Fruit fly (Drosophila melanogaster) whole organism, wandering third instar larva: Measurements from ENCODE around the gene Npc1b.

Experiments used
- CG32264 ChIP-seq: fragments of 200-800 bp; sonication (Bioruptor generic); optimal IDR thresholded peaks from 2 replicates; lab custom pipeline; 2016; ENCODE audit warnings: missing biosample characterization, missing genetic modification characterization
- CrebA ChIP-seq: fragments of 200-800 bp; sonication (Bioruptor generic); optimal IDR thresholded peaks from 2 replicates; lab custom pipeline; 2016; ENCODE audit warnings: missing biosample characterization, mild to moderate bottlenecking, missing genetic modification characterization, borderline replicate concordance
- Dfd ChIP-seq: fragments of >200 bp; optimal IDR thresholded peaks from 2 replicates; lab custom pipeline; 2017; ENCODE audit warnings: missing biosample characterization, missing genetic modification characterization
- Dif ChIP-seq: fragments of 200-275, 200-300 bp; sonication (Bioruptor generic); optimal IDR thresholded peaks from 2 replicates; lab custom pipeline; 2018; ENCODE audit warnings: missing biosample characterization, missing genetic modification characterization; ENCODE audit not compliant: partially characterized antibody
- GATAd ChIP-seq: sonication (Bioruptor generic); optimal IDR thresholded peaks from 2 replicates; lab custom pipeline; 2016; ENCODE audit warnings: missing biosample characterization, missing genetic modification characterization
- HLH106 ChIP-seq: fragments of 200-800 bp; optimal IDR thresholded peaks from 3 replicates; lab custom pipeline; 2019; ENCODE audit warnings: missing biosample characterization, mild to moderate bottlenecking, missing genetic modification characterization, moderate library complexity
- Hnf4 ChIP-seq: fragments of 200-800 bp; sonication (Bioruptor generic); optimal IDR thresholded peaks from 2 replicates; lab custom pipeline; 2016; ENCODE audit warnings: missing biosample characterization, mild to moderate bottlenecking, missing genetic modification characterization
- Hr78 ChIP-seq: fragments of >200 bp; optimal IDR thresholded peaks from 2 replicates; lab custom pipeline; 2017; ENCODE audit warnings: missing biosample characterization, missing genetic modification characterization
- Jra ChIP-seq: sonication (Bioruptor generic); optimal IDR thresholded peaks from 2 replicates; lab custom pipeline; 2016; ENCODE audit warnings: missing biosample characterization, missing genetic modification characterization
- Mio ChIP-seq: sonication (Bioruptor generic); optimal IDR thresholded peaks from 2 replicates; lab custom pipeline; 2016; ENCODE audit warnings: missing biosample characterization, missing genetic modification characterization
- Myc ChIP-seq: fragments of >200 bp; optimal IDR thresholded peaks from 2 replicates; lab custom pipeline; 2017
- N ChIP-seq: fragments of >200 bp; optimal IDR thresholded peaks from 2 replicates; lab custom pipeline; 2018; ENCODE audit warnings: missing biosample characterization, missing external identifiers, missing genetic modification characterization
- OdsH ChIP-seq: fragments of 200-800 bp; sonication (Bioruptor generic); optimal IDR thresholded peaks from 2 replicates; lab custom pipeline; 2016; ENCODE audit warnings: missing biosample characterization, mild to moderate bottlenecking, missing genetic modification characterization
- Rel ChIP-seq, 2 experiments: fragments of 200-800 bp; sonication (Bioruptor generic) in 1 of 2; optimal IDR thresholded peaks; 2 replicates in 1 of 2; 3 replicates in 1 of 2; lab custom pipeline; 2016 to 2019; ENCODE audit warnings: mild to moderate bottlenecking in 2 of 2, missing biosample characterization in 2 of 2, missing genetic modification characterization in 2 of 2, moderate library complexity in 1 of 2
- Sp1 ChIP-seq: fragments of 200-800 bp; sonication (Bioruptor generic); optimal IDR thresholded peaks from 3 replicates; lab custom pipeline; 2019; ENCODE audit warnings: missing biosample characterization, mild to moderate bottlenecking, missing genetic modification characterization, moderate library complexity
- Vsx2 ChIP-seq: fragments of 200-300, 225-300 bp; sonication (Bioruptor generic); optimal IDR thresholded peaks from 2 replicates; lab custom pipeline; 2018; ENCODE audit warnings: missing biosample characterization, missing genetic modification characterization; ENCODE audit not compliant: partially characterized antibody
- br ChIP-seq: fragments of 200-800 bp; sonication (Bioruptor generic); optimal IDR thresholded peaks from 2 replicates; lab custom pipeline; 2016; ENCODE audit warnings: missing biosample characterization, missing genetic modification characterization
- brk ChIP-seq: fragments of 200-800 bp; sonication (Bioruptor generic); optimal IDR thresholded peaks from 2 replicates; lab custom pipeline; 2016; ENCODE audit warnings: missing biosample characterization, mild to moderate bottlenecking, missing genetic modification characterization
- dl ChIP-seq, 2 experiments: fragments of 175-275, 200-275 bp in 1 of 2; fragments of 200-275 bp in 1 of 2; sonication (Bioruptor generic); optimal IDR thresholded peaks; lab custom pipeline; 2018; ENCODE audit warnings: mild to moderate bottlenecking in 2 of 2, missing biosample characterization in 2 of 2, missing genetic modification characterization in 2 of 2, moderate library complexity in 2 of 2; ENCODE audit not compliant: partially characterized antibody in 2 of 2, insufficient read depth in 1 of 2
- dmrt93B ChIP-seq: fragments of 200-800 bp; sonication (Bioruptor generic); optimal IDR thresholded peaks from 2 replicates; lab custom pipeline; 2018; ENCODE audit warnings: missing biosample characterization, mild to moderate bottlenecking, missing genetic modification characterization
- dsf ChIP-seq: sonication (Bioruptor generic); optimal IDR thresholded peaks from 2 replicates; lab custom pipeline; 2016; ENCODE audit warnings: missing biosample characterization, missing genetic modification characterization, borderline replicate concordance
- ey ChIP-seq: fragments of 200-800 bp; sonication (Bioruptor generic); optimal IDR thresholded peaks from 2 replicates; lab custom pipeline; 2016; ENCODE audit warnings: missing biosample characterization, missing genetic modification characterization
- fru ChIP-seq: fragments of 200-800 bp; sonication (Bioruptor generic); optimal IDR thresholded peaks from 3 replicates; lab custom pipeline; 2016; ENCODE audit warnings: missing biosample characterization, mild to moderate bottlenecking, missing genetic modification characterization
- h ChIP-seq: fragments of 200-800 bp; sonication (Bioruptor generic); optimal IDR thresholded peaks from 3 replicates; lab custom pipeline; 2016; ENCODE audit warnings: missing biosample characterization, mild to moderate bottlenecking, missing genetic modification characterization
- jim ChIP-seq: fragments of 175-275, 200-325 bp; sonication (Bioruptor generic); optimal IDR thresholded peaks from 2 replicates; lab custom pipeline; 2016; ENCODE audit warnings: missing biosample characterization, mild to moderate bottlenecking, missing genetic modification characterization
- lola ChIP-seq: fragments of >200 bp; optimal IDR thresholded peaks from 2 replicates; lab custom pipeline; 2017; ENCODE audit warnings: missing biosample characterization, missing genetic modification characterization
- pan ChIP-seq: fragments of >200 bp; optimal IDR thresholded peaks from 2 replicates; lab custom pipeline; 2017
- rgr ChIP-seq: fragments of 200-800 bp; sonication (Bioruptor generic); optimal IDR thresholded peaks from 3 replicates; lab custom pipeline; 2016; ENCODE audit warnings: missing biosample characterization, mild to moderate bottlenecking, missing genetic modification characterization
- sage ChIP-seq: fragments of 200-800 bp; sonication (Bioruptor generic); optimal IDR thresholded peaks from 2 replicates; lab custom pipeline; 2016; ENCODE audit warnings: missing biosample characterization, mild to moderate bottlenecking, missing genetic modification characterization
- sv ChIP-seq: fragments of 200-800 bp; sonication (Bioruptor generic); optimal IDR thresholded peaks from 3 replicates; lab custom pipeline; 2016; ENCODE audit warnings: missing biosample characterization, missing genetic modification characterization
- tai ChIP-seq: sonication (Bioruptor generic); optimal IDR thresholded peaks from 2 replicates; lab custom pipeline; 2016; ENCODE audit warnings: missing biosample characterization, missing genetic modification characterization
- usp ChIP-seq: fragments of >200 bp; optimal IDR thresholded peaks from 2 replicates; lab custom pipeline; 2017; ENCODE audit warnings: missing biosample characterization, missing genetic modification characterization
- woc ChIP-seq: sonication (Bioruptor generic); optimal IDR thresholded peaks from 2 replicates; lab custom pipeline; 2016; ENCODE audit warnings: missing biosample characterization, mild to moderate bottlenecking, missing genetic modification characterization

Gene Npc1b

dm6 chrX:20926950-20927349 lies 7.7 kb upstream of the Npc1b start, which contains the start of gene shakB:
TSS of gene shakB (minus strand) at chrX:20927050.
- TF ChIP-seq fru (GFP tag; lab: Kevin White, UChicago) (no peak), N (no peak), brk (no peak), h (GFP tag; lab: Kevin White, UChicago) (no peak), Jra (GFP tag; lab: Kevin White, UChicago) (no peak), woc (no peak), Hr78 (GFP tag; lab: Kevin White, UChicago) (no peak), pan (lab: Kevin White, UChicago) (no peak), Mio (GFP tag; lab: Kevin White, UChicago) (no peak), Dfd (no peak), Myc (lab: Kevin White, UChicago) (no peak), br (no peak), Sp1 (no peak), CrebA (GFP tag; lab: Kevin White, UChicago) (no peak), rgr (GFP tag; lab: Kevin White, UChicago) (no peak), ey (GFP tag; lab: Kevin White, UChicago) (no peak), dl (GFP tag; optimal IDR thresholded peaks at IDR 0.05; lab: Kevin White, UChicago; ENCODE audit: insufficient read depth in 1 of 2, partially characterized antibody in 2 of 2) (no peak), sv (GFP tag; lab: Kevin White, UChicago) (no peak), dsf (GFP tag; lab: Kevin White, UChicago) (no peak)

- TF ChIP-seq Dif (no peak), Hr78 (GFP tag; lab: Kevin White, UChicago) (no peak), sv (GFP tag; lab: Kevin White, UChicago) (no peak), CG32264 (GFP tag; lab: Kevin White, UChicago) (no peak), dmrt93B (GFP tag; lab: Kevin White, UChicago) (no peak), sage (GFP tag; lab: Kevin White, UChicago) (no peak), usp (GFP tag; lab: Kevin White, UChicago) (no peak), h (GFP tag; lab: Kevin White, UChicago) (no peak), GATAd (GFP tag; lab: Kevin White, UChicago) (no peak), fru (GFP tag; lab: Kevin White, UChicago) (no peak), lola (GFP tag; lab: Kevin White, UChicago) (no peak), N (no peak), Dfd (no peak), HLH106 (tag; lab: Kevin White, UChicago) (no peak), Vsx2 (GFP tag; lab: Kevin White, UChicago) (no peak), br (no peak), Hnf4 (GFP tag; lab: Kevin White, UChicago) (no peak), Mio (GFP tag; lab: Kevin White, UChicago) (no peak), dsf (GFP tag; lab: Kevin White, UChicago) (no peak)
Measured at dm6 chrX:20933459-20933858, 1.2 kb upstream of the Npc1b start, which contains the start of gene CG11227. TSS of gene CG11227 (minus strand) at chrX:20933559.

- peak; percentile 2 for TF ChIP-seq pan (lab: Kevin White, UChicago)
Measured at dm6 chrX:20942058-20942457, 7.4 kb downstream of the Npc1b start.

dm6 chrX:20948268-20948667 lies 13.6 kb downstream of the Npc1b start:
- TF ChIP-seq ey (GFP tag; lab: Kevin White, UChicago) (no peak), fru (GFP tag; lab: Kevin White, UChicago) (peak; percentile 4)

- TF ChIP-seq Dif = no peak
- TF ChIP-seq CG32264 (GFP tag; lab: Kevin White, UChicago) = no peak
- no peak for TF ChIP-seq sage (GFP tag; lab: Kevin White, UChicago)
- TF ChIP-seq dmrt93B (GFP tag; lab: Kevin White, UChicago) = no peak
- no peak for TF ChIP-seq dsf (GFP tag; lab: Kevin White, UChicago)
- no peak for TF ChIP-seq woc
- no peak for TF ChIP-seq Vsx2 (GFP tag; lab: Kevin White, UChicago)
- no peak for TF ChIP-seq lola (GFP tag; lab: Kevin White, UChicago)
- no peak for TF ChIP-seq N
- no peak for TF ChIP-seq brk
- no peak for TF ChIP-seq Rel (GFP tag; optimal IDR thresholded peaks at IDR 0.05; lab: Kevin White, UChicago)
- TF ChIP-seq Rel (tag; optimal IDR thresholded peaks at IDR 0.05; lab: Kevin White, UChicago) = no peak
- no peak for TF ChIP-seq Hnf4 (GFP tag; lab: Kevin White, UChicago)
- no peak for TF ChIP-seq jim (GFP tag; lab: Kevin White, UChicago)
- no peak for TF ChIP-seq Jra (GFP tag; lab: Kevin White, UChicago)
- TF ChIP-seq tai = no peak
- no peak for TF ChIP-seq OdsH (GFP tag; lab: Kevin White, UChicago)
- no peak for TF ChIP-seq Myc (lab: Kevin White, UChicago)
Measured at dm6 chrX:20963405-20963804, 28.7 kb downstream of the Npc1b start, which contains the start of gene Ser6. TSS of gene Ser6 (minus strand) at chrX:20963505.
